Worm (Caenorhabditis elegans) whole organism, mixed stage, embryonic: ENCODE data around the gene hpo-30.

ENCODE experiments used
- elt-1 ChIP-seq: sonication (generic microtip); optimal IDR thresholded peaks from 2 replicates; lab custom pipeline; 2017; ENCODE audit warnings: missing genetic modification characterization, mild to moderate bottlenecking, missing compliant biosample characterization, antibody characterized with exemption, moderate library complexity, borderline replicate concordance; ENCODE audit not compliant: insufficient read depth
- lsy-2 ChIP-seq: fragments of 150-350 bp; optimal IDR thresholded peaks from 2 replicates; lab custom pipeline; 2014; ENCODE audit warnings: missing biosample characterization, missing genetic modification characterization
- mep-1 ChIP-seq: fragments of 150-350 bp; optimal IDR thresholded peaks from 2 replicates; lab custom pipeline; 2017; ENCODE audit warnings: missing biosample characterization, missing genetic modification reagents, missing genetic modification characterization, inconsistent platforms
- nhr-28 ChIP-seq: fragments of 150-350 bp; optimal IDR thresholded peaks from 2 replicates; lab custom pipeline; 2014; ENCODE audit warnings: missing biosample characterization, missing genetic modification characterization
- nhr-76 ChIP-seq: sonication (generic microtip); optimal IDR thresholded peaks from 2 replicates; lab custom pipeline; 2017; ENCODE audit warnings: missing biosample characterization, missing genetic modification characterization

ce11 chrV:12291587-12291986 lies 18.6 kb downstream of the hpo-30 start, which contains the start of the genes srpa-68 and srh-16:
- no peak for TF ChIP-seq elt-1
- no peak for TF ChIP-seq nhr-76 (tag; lab: Kevin White, UChicago)
- no peak for TF ChIP-seq nhr-28 (tag; lab: Kevin White, UChicago)
- TF ChIP-seq mep-1 (tag; lab: Kevin White, UChicago): peak; percentile 94
- peak; percentile 87 for TF ChIP-seq lsy-2
